Worm (Caenorhabditis elegans) whole organism, early embryonic: ENCODE results near the gene tmem-135.

Source experiments
- B0310.2 ChIP-seq: sonication (generic microtip); optimal IDR thresholded peaks from 2 replicates; lab custom pipeline; 2016; ENCODE audit warnings: mild to moderate bottlenecking, missing genetic modification characterization, missing compliant biosample characterization
- F13C5.2 ChIP-seq: sonication (generic microtip); optimal IDR thresholded peaks from 2 replicates; lab custom pipeline; 2017; ENCODE audit warnings: mild to moderate bottlenecking, missing genetic modification characterization, inconsistent platforms, missing compliant biosample characterization
- aly-1 ChIP-seq: sonication (generic microtip); optimal IDR thresholded peaks from 2 replicates; lab custom pipeline; 2016; ENCODE audit warnings: missing genetic modification characterization, missing compliant biosample characterization
- ama-1 ChIP-seq: fragments of 150-350 bp; optimal IDR thresholded peaks from 2 replicates; lab custom pipeline; 2014
- ceh-13 ChIP-seq: fragments of 200-800 bp; sonication (Bioruptor generic); optimal IDR thresholded peaks from 2 replicates; lab custom pipeline; 2018; ENCODE audit warnings: mild to moderate bottlenecking, missing genetic modification characterization, missing compliant biosample characterization
- ceh-36 ChIP-seq: sonication (generic microtip); optimal IDR thresholded peaks from 2 replicates; lab custom pipeline; 2016; ENCODE audit warnings: missing genetic modification characterization, inconsistent platforms, missing compliant biosample characterization
- ets-7 ChIP-seq: sonication (generic microtip); optimal IDR thresholded peaks from 2 replicates; lab custom pipeline; 2016; ENCODE audit warnings: missing genotype, missing genetic modification characterization, missing compliant biosample characterization
- flt-1 ChIP-seq: fragments of 200-800 bp; sonication (Bioruptor generic); IDR thresholded peaks from 2 replicates; pipeline ENCODE4 v1.3.6; 2022; ENCODE audit warnings: missing genetic modification characterization, missing compliant biosample characterization
- hmbx-1 ChIP-seq: sonication (generic microtip); optimal IDR thresholded peaks from 2 replicates; lab custom pipeline; 2016; ENCODE audit warnings: mild to moderate bottlenecking, missing genetic modification characterization, missing compliant biosample characterization
- hmg-4 ChIP-seq: fragments of 200-800 bp; sonication (Bioruptor generic); optimal IDR thresholded peaks from 2 replicates; lab custom pipeline; 2018; ENCODE audit warnings: mild to moderate bottlenecking, missing genetic modification characterization, missing compliant biosample characterization
- hnd-1 ChIP-seq: sonication (generic microtip); optimal IDR thresholded peaks from 2 replicates; lab custom pipeline; 2016; ENCODE audit warnings: missing genetic modification characterization, missing compliant biosample characterization
- pes-1 ChIP-seq: fragments of 200-800 bp; sonication (Bioruptor generic); IDR thresholded peaks from 2 replicates; pipeline ENCODE4 v1.3.6; 2022; ENCODE audit warnings: missing genetic modification reagents, missing genetic modification characterization, missing compliant biosample characterization
- scrt-1 ChIP-seq: fragments of 200-800 bp; sonication (Bioruptor generic); IDR thresholded peaks from 2 replicates; pipeline ENCODE4 v1.3.6; 2022; ENCODE audit warnings: missing genetic modification characterization, missing compliant biosample characterization
- sea-1 ChIP-seq: fragments of 200-800 bp; sonication (Bioruptor generic); conservative IDR thresholded peaks from 2 replicates; pipeline ENCODE4 v1.3.6; 2022; ENCODE audit warnings: missing genetic modification characterization, missing compliant biosample characterization
- tbx-11 ChIP-seq: fragments of 200-800 bp; sonication (Bioruptor generic); IDR thresholded peaks from 2 replicates; pipeline ENCODE4 v1.3.6; 2022; ENCODE audit warnings: missing genetic modification characterization, missing compliant biosample characterization
- tbx-37 ChIP-seq: fragments of 200-800 bp; sonication (Bioruptor generic); conservative IDR thresholded peaks from 2 replicates; pipeline ENCODE4 v1.3.6; 2022; ENCODE audit warnings: missing genetic modification reagents, missing genetic modification characterization, missing compliant biosample characterization
- tra-4 ChIP-seq: sonication (generic microtip); optimal IDR thresholded peaks from 2 replicates; lab custom pipeline; 2017; ENCODE audit warnings: missing genetic modification characterization, missing compliant biosample characterization

Gene tmem-135

DNA sequence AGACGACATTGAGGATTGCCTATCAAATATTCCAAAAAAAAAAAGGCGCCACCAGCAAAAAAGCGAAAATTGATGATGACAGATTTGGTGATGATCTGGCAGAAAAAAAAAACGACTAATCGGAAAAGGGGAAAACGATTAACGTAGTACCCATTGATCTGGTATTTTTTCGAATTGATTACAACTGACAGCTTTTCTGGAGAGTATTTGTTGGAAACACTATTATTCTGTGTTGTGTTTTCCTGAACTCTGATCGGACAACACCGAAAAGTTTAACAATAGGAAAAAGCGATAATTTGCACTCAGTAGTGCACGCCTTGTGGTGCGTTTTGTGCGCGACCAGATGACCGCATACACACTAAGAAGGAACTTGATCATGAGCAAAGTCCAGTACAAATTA lies 8.9 kb upstream of the tmem-135 start:
- TF ChIP-seq ama-1 (lab: Kevin White, UChicago) (no peak), F13C5.2 (no peak), tra-4 (tag; lab: Kevin White, UChicago) (no peak)

DNA sequence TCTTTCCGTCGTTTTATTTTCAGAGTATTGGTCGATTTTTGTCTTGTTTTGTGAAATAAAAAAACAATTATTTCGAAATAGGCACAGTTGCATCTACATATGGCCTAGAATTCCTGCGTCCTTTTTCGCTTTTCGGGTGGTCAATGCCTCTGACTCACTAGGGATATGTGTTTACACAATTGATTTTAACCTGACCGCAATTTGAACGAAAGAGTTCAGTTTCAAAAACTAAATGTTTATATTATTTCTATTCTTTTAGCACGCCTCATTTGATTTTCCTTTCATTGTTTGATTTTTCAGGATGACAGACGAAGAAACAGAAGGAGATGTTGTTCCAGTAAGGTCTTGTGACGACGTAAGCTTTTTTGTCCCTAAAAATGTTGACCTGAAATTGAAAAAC lies 5.7 kb upstream of the tmem-135 start, which contains the start of gene mfsd-12:
Gene mfsd-12 (plus strand): TSS at position 301 of the 400 bp plus-strand sequence.
- no peak for TF ChIP-seq flt-1 (GFP tag; lab: Robert Waterston, UW)

DNA sequence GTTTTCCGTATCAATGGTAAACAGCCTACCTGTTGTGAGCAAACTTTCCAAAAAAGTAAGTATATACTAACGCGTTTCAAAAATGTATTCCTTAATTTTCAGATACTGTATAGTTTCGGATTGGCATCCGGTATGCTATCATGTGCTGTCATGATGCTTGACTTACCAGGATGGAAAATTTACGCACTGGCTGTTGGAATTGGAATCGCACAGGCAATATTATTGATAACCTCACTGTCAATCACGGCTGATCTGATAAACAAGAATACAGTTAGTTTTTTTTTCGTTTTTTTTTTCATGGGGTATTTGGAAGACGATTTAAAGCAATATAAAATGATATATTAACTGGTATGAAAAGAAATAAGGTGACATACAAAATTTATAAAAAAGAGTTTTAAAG lies 1.7 kb upstream of the tmem-135 start:
- TF ChIP-seq ama-1 (lab: Kevin White, UChicago) (no peak), ceh-36 (tag; lab: Kevin White, UChicago) (no peak), flt-1 (GFP tag; lab: Robert Waterston, UW) (no peak), tbx-37 (GFP tag; lab: Robert Waterston, UW) (no peak), F13C5.2 (no peak), ceh-13 (GFP tag; lab: Kevin White, UChicago) (no peak), scrt-1 (GFP tag; lab: Robert Waterston, UW) (no peak), pes-1 (GFP tag; lab: Robert Waterston, UW) (no peak), hnd-1 (tag; lab: Kevin White, UChicago) (no peak), tbx-11 (GFP tag; lab: Robert Waterston, UW) (no peak), sea-1 (GFP tag; lab: Robert Waterston, UW) (no peak), hmg-4 (GFP tag; lab: Kevin White, UChicago) (no peak), aly-1 (tag; lab: Kevin White, UChicago) (no peak)

DNA sequence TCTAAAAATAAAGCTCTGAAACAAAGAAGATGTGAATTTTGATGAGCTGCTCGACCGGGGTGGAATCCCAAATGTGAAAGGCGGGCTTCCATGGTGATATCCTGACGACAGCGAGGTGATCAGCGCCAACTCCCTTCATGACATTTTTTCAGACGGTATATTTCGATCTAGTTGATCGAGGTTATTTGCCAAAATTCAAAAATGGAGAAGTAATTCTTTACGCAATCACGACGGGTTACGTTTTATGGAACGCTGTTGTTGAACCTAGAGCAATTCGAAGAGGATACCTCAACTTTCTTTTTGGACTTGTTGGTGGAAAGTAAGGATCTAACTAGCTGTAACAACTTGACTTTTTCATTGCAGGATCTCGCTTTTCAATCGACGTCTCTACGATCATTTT lies 3.2 kb downstream of the tmem-135 start:
- no peak for TF ChIP-seq tbx-11 (GFP tag; lab: Robert Waterston, UW)
- TF ChIP-seq ceh-13 (GFP tag; lab: Kevin White, UChicago) = no peak
- TF ChIP-seq F13C5.2 = no peak
- no peak for TF ChIP-seq ceh-36 (tag; lab: Kevin White, UChicago)
- no peak for TF ChIP-seq hnd-1 (tag; lab: Kevin White, UChicago)
- TF ChIP-seq sea-1 (GFP tag; lab: Robert Waterston, UW) = no peak
- TF ChIP-seq ets-7 = no peak

DNA sequence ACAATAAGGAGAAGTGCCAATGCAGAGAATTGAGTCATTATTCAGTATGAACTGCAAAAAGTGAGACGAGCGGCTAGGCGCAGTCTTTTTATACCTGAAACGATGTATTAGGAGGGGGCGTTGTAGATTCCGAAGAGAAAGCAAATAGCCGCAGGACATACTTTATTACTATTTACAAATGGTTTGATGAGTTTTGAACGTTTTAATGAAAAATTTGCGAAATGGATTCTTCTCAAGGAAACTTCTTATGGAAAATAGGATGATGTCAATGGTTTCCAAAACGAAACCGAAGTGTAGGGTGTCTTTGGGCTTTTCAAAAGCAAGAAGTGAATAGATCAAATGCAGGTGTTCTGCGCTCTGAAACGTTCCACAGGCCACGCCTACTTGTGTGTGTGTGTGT lies 4.5 kb downstream of the tmem-135 start, which contains the start of gene flp-11:
Gene flp-11 (minus strand): TSS at position 101 of the 400 bp plus-strand sequence.
- TF ChIP-seq pes-1 (GFP tag; lab: Robert Waterston, UW) (no peak), F13C5.2 (no peak), tra-4 (tag; lab: Kevin White, UChicago) (no peak), tbx-37 (GFP tag; lab: Robert Waterston, UW) (no peak), tbx-11 (GFP tag; lab: Robert Waterston, UW) (no peak), ets-7 (no peak), hnd-1 (tag; lab: Kevin White, UChicago) (no peak), ceh-13 (GFP tag; lab: Kevin White, UChicago) (no peak)

DNA sequence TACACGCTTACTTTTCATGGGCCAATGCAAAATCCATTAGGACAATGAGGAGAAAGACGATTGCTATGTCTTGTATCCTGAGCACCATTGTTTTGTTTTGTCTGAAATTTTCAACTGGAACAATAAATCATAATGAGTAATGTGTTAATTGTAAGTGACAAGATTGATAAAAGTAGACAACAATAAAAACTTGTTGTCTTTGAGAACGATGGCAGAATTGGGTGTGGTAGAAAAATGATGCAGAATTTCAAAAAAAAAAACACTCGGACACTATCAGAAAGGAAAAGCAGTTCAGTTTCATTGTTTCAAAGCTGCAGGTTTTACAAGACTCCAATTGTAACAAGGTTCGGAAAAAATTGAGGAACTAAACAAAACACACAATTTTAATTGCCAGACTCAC lies 9.1 kb downstream of the tmem-135 start, which contains the start of gene K02G10.15:
Gene K02G10.15 (minus strand): TSS at position 101 of the 400 bp plus-strand sequence.
- TF ChIP-seq aly-1 (tag; lab: Kevin White, UChicago) (no peak), tbx-37 (GFP tag; lab: Robert Waterston, UW) (no peak), hmbx-1 (tag; lab: Kevin White, UChicago) (no peak), hnd-1 (tag; lab: Kevin White, UChicago) (no peak)

DNA sequence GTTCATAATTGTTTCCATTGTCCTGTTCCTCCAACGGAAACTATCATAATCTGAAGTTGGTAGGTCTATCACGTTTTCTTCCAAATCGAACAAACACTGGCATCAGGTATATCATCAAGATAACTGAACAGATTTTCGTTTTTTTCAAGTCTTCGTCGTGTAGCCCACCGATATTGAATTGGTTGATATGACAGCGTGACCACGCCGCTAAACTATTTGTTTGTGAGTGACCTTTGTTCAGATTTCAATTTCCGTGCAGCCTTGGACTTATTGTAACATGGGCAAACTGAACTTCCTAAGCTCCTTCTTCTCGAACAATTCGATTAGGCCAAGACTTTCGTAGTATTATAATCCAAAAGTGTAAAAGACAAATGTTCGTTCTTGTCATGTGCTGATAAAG lies 12.1 kb downstream of the tmem-135 start:
- no peak for TF ChIP-seq ceh-36 (tag; lab: Kevin White, UChicago)
- no peak for TF ChIP-seq tbx-37 (GFP tag; lab: Robert Waterston, UW)
- no peak for TF ChIP-seq aly-1 (tag; lab: Kevin White, UChicago)
- TF ChIP-seq B0310.2 = no peak
- TF ChIP-seq F13C5.2 = no peak
- no peak for TF ChIP-seq scrt-1 (GFP tag; lab: Robert Waterston, UW)
- no peak for TF ChIP-seq ceh-13 (GFP tag; lab: Kevin White, UChicago)
- no peak for TF ChIP-seq ets-7
- TF ChIP-seq flt-1 (GFP tag; lab: Robert Waterston, UW) = no peak

DNA sequence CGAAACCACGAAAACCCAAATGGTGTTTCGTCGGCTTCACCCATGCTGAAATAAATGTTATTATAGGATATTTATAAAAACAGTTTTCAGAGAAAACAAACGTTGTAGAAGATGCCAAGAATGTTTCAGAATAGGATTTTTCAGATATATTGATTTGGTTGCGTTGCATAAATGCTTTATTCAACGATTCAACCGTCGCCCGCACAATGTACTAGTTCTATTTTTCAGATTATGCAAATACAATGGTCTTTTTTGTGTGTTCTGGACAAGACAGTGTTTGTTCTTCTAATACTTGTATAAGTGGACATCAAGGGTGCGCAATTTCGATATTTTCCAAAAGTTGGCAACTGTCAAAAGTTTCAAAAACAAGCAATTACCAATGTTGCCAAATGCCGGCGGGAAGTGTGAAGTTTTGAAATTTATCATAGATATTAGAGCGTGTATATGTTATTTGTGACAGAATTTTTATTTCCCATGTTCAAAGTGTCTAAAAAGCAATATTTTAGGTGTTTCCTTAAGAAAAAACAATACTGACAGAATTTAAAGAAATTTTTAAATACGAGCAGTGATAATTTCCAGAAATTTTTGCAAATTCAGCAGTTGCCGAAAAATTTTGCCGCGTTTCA lies 17.8 kb downstream of the tmem-135 start, which contains the start of gene K02G10.5:
Gene K02G10.5 (minus strand): TSS at position 51 of the 626 bp plus-strand sequence.
- TF ChIP-seq sea-1 (GFP tag; lab: Robert Waterston, UW) (no peak), pes-1 (GFP tag; lab: Robert Waterston, UW) (no peak), aly-1 (tag; lab: Kevin White, UChicago) (no peak), hnd-1 (tag; lab: Kevin White, UChicago) (no peak), ceh-13 (GFP tag; lab: Kevin White, UChicago) (no peak), flt-1 (GFP tag; lab: Robert Waterston, UW) (no peak), tra-4 (tag; lab: Kevin White, UChicago) (no peak), ama-1 (lab: Kevin White, UChicago) (no peak), tbx-37 (GFP tag; lab: Robert Waterston, UW) (no peak), ceh-36 (tag; lab: Kevin White, UChicago) (no peak)
